Worm (Caenorhabditis elegans) whole organism, L1 larva: ENCODE results near the gene spcs-2.
A peak's percentile ranks its signal among the peaks of the same experiment; 100 is the strongest.

ENCODE experiments used
- C16A3.4 ChIP-seq: fragments of 150-350 bp; optimal IDR thresholded peaks from 2 replicates; lab custom pipeline; 2014; ENCODE audit warnings: missing biosample characterization, missing genetic modification characterization
- F16B12.6 ChIP-seq: fragments of 150-350 bp; optimal IDR thresholded peaks from 2 replicates; lab custom pipeline; 2014; ENCODE audit warnings: missing biosample characterization, missing genetic modification characterization
- alr-1 ChIP-seq: fragments of 200-800 bp; sonication (Bioruptor generic); optimal IDR thresholded peaks from 2 replicates; lab custom pipeline; 2018; ENCODE audit warnings: borderline replicate concordance, mild to moderate bottlenecking, missing genetic modification characterization, missing compliant biosample characterization
- ama-1 ChIP-seq: fragments of 150-350 bp; optimal IDR thresholded peaks from 2 replicates; lab custom pipeline; 2014
- blmp-1 ChIP-seq: fragments of 150-350 bp; optimal IDR thresholded peaks from 2 replicates; lab custom pipeline; 2014; ENCODE audit warnings: missing biosample characterization, missing genetic modification characterization
- ceh-8 ChIP-seq: fragments of 200-800 bp; sonication (Bioruptor generic); optimal IDR thresholded peaks from 2 replicates; lab custom pipeline; 2018; ENCODE audit warnings: mild to moderate bottlenecking, missing genetic modification characterization, moderate library complexity, missing compliant biosample characterization
- ceh-88 ChIP-seq: fragments of 200-800 bp; sonication (Bioruptor generic); IDR thresholded peaks from 2 replicates; pipeline ENCODE4 v1.3.6; 2022; ENCODE audit warnings: missing genetic modification characterization, missing compliant biosample characterization
- ceh-90 ChIP-seq: sonication (generic microtip); optimal IDR thresholded peaks from 2 replicates; lab custom pipeline; 2016; ENCODE audit warnings: missing genetic modification characterization, missing compliant biosample characterization
- dpl-1 ChIP-seq, 3 experiments: fragments of 150-350 bp in 2 of 3; sonication (generic microtip) in 1 of 3; optimal IDR thresholded peaks; 2 replicates each; lab custom pipeline; 2014 to 2017; ENCODE audit warnings: missing biosample characterization in 3 of 3, missing genetic modification characterization in 3 of 3, missing genetic modification reagents in 3 of 3
- dsc-1 ChIP-seq: sonication (generic microtip); optimal IDR thresholded peaks from 2 replicates; lab custom pipeline; 2016; ENCODE audit warnings: mild to moderate bottlenecking, missing genetic modification characterization, missing compliant biosample characterization
- efl-1 ChIP-seq, 4 experiments: fragments of 150-350 bp; optimal IDR thresholded peaks in 3 of 4; peaks in 1 of 4; 1 replicate in 1 of 4; 2 replicates in 3 of 4; lab custom pipeline; 2014; ENCODE audit warnings: missing biosample characterization in 2 of 4, missing genetic modification characterization in 2 of 4, missing genetic modification reagents in 2 of 4
- egl-27 ChIP-seq, 2 experiments: fragments of 150-350 bp in 1 of 2; sonication (generic microtip); optimal IDR thresholded peaks; 3 replicates each; lab custom pipeline; 2017 to 2018; ENCODE audit warnings: missing biosample characterization in 2 of 2, missing genetic modification characterization in 2 of 2, missing genetic modification reagents in 2 of 2
- elt-2 ChIP-seq: sonication (generic microtip); optimal IDR thresholded peaks from 2 replicates; lab custom pipeline; 2016; ENCODE audit warnings: missing genetic modification characterization, mild to moderate bottlenecking, inconsistent platforms, missing compliant biosample characterization, missing genetic modification reagents
- elt-3 ChIP-seq, 6 experiments: fragments of 150-350 bp in 1 of 6; sonication (generic microtip); optimal IDR thresholded peaks; 2 replicates each; lab custom pipeline; 2017 to 2018; ENCODE audit warnings: missing biosample characterization in 6 of 6, missing genetic modification characterization in 6 of 6, inconsistent platforms in 1 of 6
- fos-1 ChIP-seq: fragments of 150-350 bp; optimal IDR thresholded peaks from 2 replicates; lab custom pipeline; 2014; ENCODE audit warnings: missing biosample characterization, missing genetic modification characterization
- hlh-17 ChIP-seq: fragments of 200-800 bp; sonication (Bioruptor generic); optimal IDR thresholded peaks from 2 replicates; lab custom pipeline; 2018; ENCODE audit warnings: missing genetic modification characterization, mild to moderate bottlenecking, missing compliant biosample characterization, moderate library complexity, borderline replicate concordance
- hlh-4 ChIP-seq: sonication (generic microtip); optimal IDR thresholded peaks from 2 replicates; lab custom pipeline; 2016; ENCODE audit warnings: mild to moderate bottlenecking, missing genetic modification characterization, missing compliant biosample characterization
- irx-1 ChIP-seq: sonication (generic microtip); optimal IDR thresholded peaks from 2 replicates; lab custom pipeline; 2016; ENCODE audit warnings: missing genetic modification characterization, missing compliant biosample characterization
- jun-1 ChIP-seq: fragments of 150-350 bp; optimal IDR thresholded peaks from 2 replicates; lab custom pipeline; 2014; ENCODE audit warnings: missing biosample characterization, missing genetic modification reagents, missing genetic modification characterization
- lin-35 ChIP-seq, 2 experiments: fragments of 150-350 bp; optimal IDR thresholded peaks; 2 replicates each; lab custom pipeline; 2014; ENCODE audit warnings: missing biosample characterization in 2 of 2, missing genetic modification characterization in 2 of 2, missing genetic modification reagents in 2 of 2
- lir-3 ChIP-seq: sonication (generic microtip); optimal IDR thresholded peaks from 2 replicates; lab custom pipeline; 2016; ENCODE audit warnings: mild to moderate bottlenecking, missing genetic modification characterization, moderate library complexity, missing compliant biosample characterization; ENCODE audit not compliant: poor library complexity
- mab-9 ChIP-seq: fragments of 200-800 bp; sonication (Bioruptor generic); IDR thresholded peaks from 2 replicates; pipeline ENCODE4 v1.3.6; 2022; ENCODE audit warnings: missing genetic modification reagents, missing genetic modification characterization, missing compliant biosample characterization
- mef-2 ChIP-seq: fragments of 150-350 bp; optimal IDR thresholded peaks from 2 replicates; lab custom pipeline; 2014; ENCODE audit warnings: missing biosample characterization, missing genetic modification characterization
- mep-1 ChIP-seq: fragments of 150-350 bp; optimal IDR thresholded peaks from 2 replicates; lab custom pipeline; 2014; ENCODE audit warnings: missing biosample characterization, missing genetic modification characterization
- nhr-11 ChIP-seq: fragments of 150-350 bp; optimal IDR thresholded peaks from 2 replicates; lab custom pipeline; 2014; ENCODE audit warnings: missing biosample characterization, missing genetic modification characterization
- nhr-12 ChIP-seq: sonication (generic microtip); optimal IDR thresholded peaks from 2 replicates; lab custom pipeline; 2017; ENCODE audit warnings: missing biosample characterization, missing genetic modification characterization
- nhr-19 ChIP-seq: fragments of 200-800 bp; sonication (Bioruptor generic); conservative IDR thresholded peaks from 2 replicates; pipeline ENCODE4 v1.3.6; 2022; ENCODE audit warnings: missing genetic modification characterization, missing compliant biosample characterization
- nhr-20 ChIP-seq: sonication (generic microtip); optimal IDR thresholded peaks from 2 replicates; lab custom pipeline; 2016; ENCODE audit warnings: mild to moderate bottlenecking, missing genetic modification characterization, missing compliant biosample characterization
- nhr-237 ChIP-seq: fragments of 150-350 bp; optimal IDR thresholded peaks from 2 replicates; lab custom pipeline; 2014; ENCODE audit warnings: missing biosample characterization, missing genetic modification characterization
- nhr-47 ChIP-seq: sonication (generic microtip); optimal IDR thresholded peaks from 2 replicates; lab custom pipeline; 2016; ENCODE audit warnings: mild to moderate bottlenecking, missing genetic modification characterization, moderate library complexity, missing compliant biosample characterization
- nhr-77 ChIP-seq: fragments of 150-350 bp; optimal IDR thresholded peaks from 2 replicates; lab custom pipeline; 2014; ENCODE audit warnings: missing biosample characterization, missing genetic modification characterization
- nhr-85 ChIP-seq: sonication (generic microtip); peaks from one replicate; lab custom pipeline; 2016; ENCODE audit warnings: missing genetic modification characterization, inconsistent platforms, missing compliant biosample characterization
- pqm-1 ChIP-seq: sonication (generic microtip); optimal IDR thresholded peaks from 3 replicates; lab custom pipeline; 2017; ENCODE audit warnings: missing biosample characterization, missing genetic modification characterization
- snpc-4 ChIP-seq: fragments of 150-350 bp; optimal IDR thresholded peaks from 2 replicates; lab custom pipeline; 2014; ENCODE audit warnings: missing biosample characterization, missing genetic modification characterization
- snu-23 ChIP-seq: sonication (generic microtip); optimal IDR thresholded peaks from 2 replicates; lab custom pipeline; 2016; ENCODE audit warnings: missing genetic modification characterization, missing compliant biosample characterization
- sup-37 ChIP-seq: fragments of 200-800 bp; sonication (Bioruptor generic); optimal IDR thresholded peaks from 2 replicates; lab custom pipeline; 2018; ENCODE audit warnings: mild to moderate bottlenecking, missing genetic modification characterization, missing compliant biosample characterization
- swsn-7 ChIP-seq: sonication (generic microtip); optimal IDR thresholded peaks from 2 replicates; lab custom pipeline; 2016; ENCODE audit warnings: missing genetic modification characterization, missing compliant biosample characterization
- tbx-2 ChIP-seq: sonication (generic microtip); optimal IDR thresholded peaks from 2 replicates; lab custom pipeline; 2016; ENCODE audit warnings: missing genetic modification characterization, missing compliant biosample characterization
- unc-130 ChIP-seq: fragments of 150-350 bp; optimal IDR thresholded peaks from 2 replicates; lab custom pipeline; 2017; ENCODE audit warnings: missing biosample characterization, missing genetic modification characterization, inconsistent platforms
- unc-30 ChIP-seq: sonication (generic microtip); optimal IDR thresholded peaks from 2 replicates; lab custom pipeline; 2017; ENCODE audit warnings: missing biosample characterization, missing genetic modification characterization
- unc-86 ChIP-seq: sonication (generic microtip); optimal IDR thresholded peaks from 2 replicates; lab custom pipeline; 2016; ENCODE audit warnings: missing genetic modification characterization, missing compliant biosample characterization
- vab-15 ChIP-seq: sonication (generic microtip); optimal IDR thresholded peaks from 2 replicates; lab custom pipeline; 2017; ENCODE audit warnings: missing genotype, mild to moderate bottlenecking, missing genetic modification characterization, missing compliant biosample characterization
- xbp-1 ChIP-seq: sonication (generic microtip); optimal IDR thresholded peaks from 2 replicates; lab custom pipeline; 2016; ENCODE audit warnings: missing genetic modification characterization, missing compliant biosample characterization
- zag-1 ChIP-seq: fragments of 150-350 bp; optimal IDR thresholded peaks from 2 replicates; lab custom pipeline; 2014; ENCODE audit warnings: missing biosample characterization, missing genetic modification characterization
- zip-4 ChIP-seq: fragments of 200-800 bp; sonication (Bioruptor generic); optimal IDR thresholded peaks from 2 replicates; lab custom pipeline; 2018; ENCODE audit warnings: mild to moderate bottlenecking, missing genetic modification characterization, moderate library complexity, missing compliant biosample characterization

The spcs-2 gene

ce11 chrIII:12833079-12833478, 41.8 kb upstream of the spcs-2 start:
- TF ChIP-seq nhr-20 (tag; lab: Kevin White, UChicago), result peak; percentile 8
- TF ChIP-seq irx-1 (tag; lab: Kevin White, UChicago), result no peak
- TF ChIP-seq unc-130 (tag; lab: Kevin White, UChicago), result no peak
- no peak for TF ChIP-seq egl-27 (tag; optimal IDR thresholded peaks at IDR 0.05; lab: Kevin White, UChicago)
- no peak for TF ChIP-seq alr-1 (tag; lab: Kevin White, UChicago)
- 0 out of 2 replicates have a peak, but pooled peaks have one; percentile 9 for TF ChIP-seq nhr-19 (GFP tag; lab: Robert Waterston, UW)
- TF ChIP-seq hlh-4, result no peak
- no peak for TF ChIP-seq swsn-7 (tag; lab: Kevin White, UChicago)
- TF ChIP-seq hlh-17 (GFP tag; lab: Kevin White, UChicago), result no peak
- TF ChIP-seq tbx-2 (tag; lab: Kevin White, UChicago), result no peak
- no peak for TF ChIP-seq blmp-1 (tag; lab: Kevin White, UChicago)
- TF ChIP-seq vab-15, result no peak
- TF ChIP-seq efl-1 (optimal IDR thresholded peaks at IDR 0.05; lab: Kevin White, UChicago), result no peak
- TF ChIP-seq efl-1 (GFP tag; optimal IDR thresholded peaks at IDR 0.05 in 1 of 2; lab: Kevin White, UChicago), result no peak
- peak in 1 of 6 experiments; percentile 21 for TF ChIP-seq elt-3 (tag; optimal IDR thresholded peaks at IDR 0.05; lab: Kevin White, UChicago)
- no peak for TF ChIP-seq xbp-1
- peak; percentile 37 for TF ChIP-seq elt-2 (tag; lab: Kevin White, UChicago)
- no peak for TF ChIP-seq mef-2 (tag; lab: Kevin White, UChicago)
- no peak for TF ChIP-seq ceh-88 (GFP tag; lab: Robert Waterston, UW)
- no peak for TF ChIP-seq mab-9 (GFP tag; lab: Robert Waterston, UW)
- TF ChIP-seq nhr-237 (tag; lab: Kevin White, UChicago), result no peak
- TF ChIP-seq unc-30 (tag; lab: Kevin White, UChicago), result no peak

ce11 chrIII:12836742-12837285, 38.0 kb upstream of the spcs-2 start:
- TF ChIP-seq jun-1 (tag; lab: Kevin White, UChicago) (no peak), sup-37 (GFP tag; lab: Kevin White, UChicago) (no peak), efl-1 (optimal IDR thresholded peaks at IDR 0.05; lab: Kevin White, UChicago) (no peak), efl-1 (GFP tag; optimal IDR thresholded peaks at IDR 0.05 in 1 of 2; lab: Kevin White, UChicago) (peak in 1 of 2 experiments; percentile 83), snu-23 (GFP tag; lab: Kevin White, UChicago) (no peak), nhr-77 (tag; lab: Kevin White, UChicago) (no peak), snpc-4 (tag; lab: Kevin White, UChicago) (no peak), ama-1 (lab: Kevin White, UChicago) (peak; percentile 8), lin-35 (GFP tag; optimal IDR thresholded peaks at IDR 0.05; lab: Kevin White, UChicago) (peak in 1 of 2 experiments; percentile 39), zag-1 (tag; lab: Kevin White, UChicago) (no peak), lir-3 (no peak), unc-86 (tag; lab: Kevin White, UChicago) (no peak), nhr-47 (no peak), egl-27 (tag; optimal IDR thresholded peaks at IDR 0.05; lab: Kevin White, UChicago) (no peak), nhr-20 (tag; lab: Kevin White, UChicago) (peak; percentile 9)

- TF ChIP-seq efl-1 (optimal IDR thresholded peaks at IDR 0.05; lab: Kevin White, UChicago) (no peak), efl-1 (GFP tag; optimal IDR thresholded peaks at IDR 0.05 in 1 of 2; lab: Kevin White, UChicago) (peak; percentile 55 to 93), nhr-11 (tag; lab: Kevin White, UChicago) (no peak), dpl-1 (GFP tag; optimal IDR thresholded peaks at IDR 0.05; lab: Kevin White, UChicago) (peak in 1 of 3 experiments; percentile 16), fos-1 (tag; lab: Kevin White, UChicago) (no peak)
- TF ChIP-seq, all 84 proteins: peak for 2
Observed at ce11 chrIII:12838299-12838698, 36.5 kb upstream of the spcs-2 start.

ce11 chrIII:12838913-12839366, 35.9 kb upstream of the spcs-2 start, which contains the start of gene Y37D8A.4:
Y37D8A.4 (minus strand) TSS chrIII:12838963.
- TF ChIP-seq C16A3.4 (tag; lab: Kevin White, UChicago) (no peak), F16B12.6 (no peak), zag-1 (tag; lab: Kevin White, UChicago) (no peak), nhr-85 (peak; percentile 90), mep-1 (tag; lab: Kevin White, UChicago) (no peak), nhr-20 (tag; lab: Kevin White, UChicago) (peak; percentile 21), zip-4 (GFP tag; lab: Kevin White, UChicago) (no peak), elt-2 (tag; lab: Kevin White, UChicago) (peak; percentile 22), dsc-1 (tag; lab: Kevin White, UChicago) (no peak), lir-3 (no peak), jun-1 (tag; lab: Kevin White, UChicago) (no peak), unc-30 (tag; lab: Kevin White, UChicago) (no peak), irx-1 (tag; lab: Kevin White, UChicago) (no peak), hlh-17 (GFP tag; lab: Kevin White, UChicago) (no peak), ceh-8 (GFP tag; lab: Kevin White, UChicago) (no peak), pqm-1 (tag; lab: Kevin White, UChicago) (no peak), ceh-90 (tag; lab: Kevin White, UChicago) (no peak), nhr-12 (tag; lab: Kevin White, UChicago) (no peak)
